Worm (Caenorhabditis elegans): Measurements from ENCODE around the gene mtg-1.

ce11 chrIII:1543406-1544011 is 9.9 kb downstream of the mtg-1 start:
- TF ChIP-seq elt-3 (tag; optimal IDR thresholded peaks at IDR 0.05) (no peak), ZK546.5 (tag; optimal IDR thresholded peaks at IDR 0.05) (no peak), snpc-4 (tag; optimal IDR thresholded peaks at IDR 0.05) (no peak), mab-5 (tag; optimal IDR thresholded peaks at IDR 0.05) (no peak), ceh-82 (tag; optimal IDR thresholded peaks at IDR 0.05) (no peak), R02D3.7 (tag; optimal IDR thresholded peaks at IDR 0.05) (no peak), nhr-237 (tag; optimal IDR thresholded peaks at IDR 0.05) (no peak), unc-62 (GFP tag; optimal IDR thresholded peaks at IDR 0.05) (no peak), unc-39 (tag; optimal IDR thresholded peaks at IDR 0.05) (no peak), unc-55 (GFP tag; optimal IDR thresholded peaks at IDR 0.05) (no peak)
